Fruit fly (Drosophila melanogaster) whole organism, embryonic: ENCODE measurements around the gene Liprin-alpha.

Experiments
- CG15073 ChIP-seq: fragments of 200-800 bp; sonication (Bioruptor generic); optimal IDR thresholded peaks from 2 replicates; lab custom pipeline; 2016; ENCODE audit warnings: missing biosample characterization, missing genetic modification characterization
- eve ChIP-seq, 2 experiments: fragments of >200 bp; optimal IDR thresholded peaks; 2 replicates each; lab custom pipeline; 2017; ENCODE audit warnings: missing biosample characterization in 2 of 2, missing genetic modification characterization in 2 of 2
- onecut ChIP-seq: fragments of 200-800 bp; sonication (Bioruptor generic); IDR thresholded peaks from 2 replicates; pipeline ENCODE4 v1.3.6; 2022; ENCODE audit warnings: missing biosample characterization, missing genetic modification characterization
- trh ChIP-seq: fragments of 200-800 bp; sonication (Bioruptor generic); optimal IDR thresholded peaks from 2 replicates; lab custom pipeline; 2016; ENCODE audit warnings: missing biosample characterization, missing genetic modification characterization

DNA sequence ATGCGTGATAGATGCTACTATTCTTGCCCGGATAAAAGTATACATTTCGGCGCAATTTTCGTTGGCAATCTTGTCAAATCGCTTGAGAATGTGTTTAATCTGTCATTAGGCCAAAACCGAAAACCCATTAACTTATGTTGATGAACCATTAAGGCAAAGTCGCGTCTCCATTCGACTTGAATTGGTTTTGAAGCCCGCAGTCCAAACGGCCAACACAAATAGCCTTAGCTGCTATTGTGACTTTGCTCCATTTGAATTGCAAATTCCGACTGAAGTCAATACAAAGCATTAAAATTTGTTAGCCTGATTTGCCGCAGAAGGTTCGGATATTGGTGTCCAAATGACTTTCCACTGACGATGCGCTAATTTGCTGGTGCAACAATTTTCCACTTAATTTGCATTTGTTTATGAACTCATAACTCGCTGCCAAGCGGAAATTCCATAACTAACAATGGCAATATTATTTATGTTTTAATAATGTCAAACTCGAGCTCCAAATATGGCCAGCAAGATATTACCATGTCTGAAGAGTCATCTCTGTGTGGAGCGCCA lies 17.3 kb upstream of the Liprin-alpha start:
- no peak for TF ChIP-seq CG15073 (GFP tag; lab: Kevin White, UChicago)
- no peak for TF ChIP-seq trh (GFP tag; lab: Kevin White, UChicago)
- no peak for TF ChIP-seq onecut (GFP tag; lab: Robert Waterston, UW)
- TF ChIP-seq eve (GFP tag; optimal IDR thresholded peaks at IDR 0.05; lab: Kevin White, UChicago) = no peak
